Worm (Caenorhabditis elegans) whole organism, L4 larva: Measurements from ENCODE around the gene ifbp-1.

Source experiments
- F26F4.8 ChIP-seq: fragments of 200-800 bp; sonication (Bioruptor generic); conservative IDR thresholded peaks from 2 replicates; pipeline ENCODE4 v1.3.6; 2022; ENCODE audit warnings: missing genetic modification characterization, missing compliant biosample characterization
- F37D6.2 ChIP-seq: sonication (generic microtip); optimal IDR thresholded peaks from 2 replicates; lab custom pipeline; 2016; ENCODE audit warnings: mild to moderate bottlenecking, missing genetic modification characterization, missing compliant biosample characterization
- F44E2.7 ChIP-seq: fragments of 200-800 bp; sonication (Bioruptor generic); IDR thresholded peaks from 2 replicates; pipeline ENCODE4 v2.1.2; 2022; ENCODE audit warnings: missing genetic modification characterization, missing compliant biosample characterization
- F49E8.2 ChIP-seq: sonication (generic microtip); optimal IDR thresholded peaks from 2 replicates; lab custom pipeline; 2016; ENCODE audit warnings: missing compliant biosample characterization, mild to moderate bottlenecking, missing genetic modification characterization, borderline replicate concordance
- R02D3.7 ChIP-seq: fragments of 150-350 bp; sonication (generic microtip); optimal IDR thresholded peaks from 3 replicates; lab custom pipeline; 2014; ENCODE audit warnings: missing biosample characterization, missing genetic modification characterization
- T26A8.4 ChIP-seq: fragments of 200-800 bp; sonication (Bioruptor generic); IDR thresholded peaks from 2 replicates; pipeline ENCODE4 v1.3.6; 2022; ENCODE audit warnings: missing genetic modification characterization, missing compliant biosample characterization
- Y5F2A.4 ChIP-seq: fragments of 200-800 bp; sonication (Bioruptor generic); optimal IDR thresholded peaks from 2 replicates; lab custom pipeline; 2018; ENCODE audit warnings: mild to moderate bottlenecking, missing genetic modification characterization, missing compliant biosample characterization
- Y75B8A.6 ChIP-seq: fragments of 200-800 bp; sonication (Bioruptor generic); IDR thresholded peaks from 2 replicates; pipeline ENCODE4 v1.3.6; 2022; ENCODE audit warnings: missing genetic modification reagents, missing genetic modification characterization, missing compliant biosample characterization
- ZK546.5 ChIP-seq, 2 experiments: sonication (generic microtip); optimal IDR thresholded peaks; 2 replicates each; lab custom pipeline; 2017; ENCODE audit warnings: missing biosample characterization in 2 of 2, missing genetic modification characterization in 2 of 2
- aha-1 ChIP-seq: fragments of 150-350 bp; peaks from one replicate; lab custom pipeline; 2014; ENCODE audit warnings: missing biosample characterization, missing genetic modification characterization
- aly-2 ChIP-seq: sonication (generic microtip); optimal IDR thresholded peaks from 2 replicates; lab custom pipeline; 2018; ENCODE audit warnings: missing biosample characterization, missing genetic modification characterization
- ama-1 ChIP-seq: fragments of 150-350 bp; optimal IDR thresholded peaks from 2 replicates; lab custom pipeline; 2014; ENCODE audit warnings: inconsistent platforms, mixed read lengths
- attf-4 ChIP-seq: sonication (generic microtip); optimal IDR thresholded peaks from 3 replicates; lab custom pipeline; 2017; ENCODE audit warnings: missing biosample characterization, missing genetic modification characterization
- ceh-28 ChIP-seq: fragments of 150-350 bp; optimal IDR thresholded peaks from 2 replicates; lab custom pipeline; 2014; ENCODE audit warnings: missing biosample characterization, missing genetic modification reagents, missing genetic modification characterization
- ceh-32 ChIP-seq: sonication (generic microtip); optimal IDR thresholded peaks from 2 replicates; lab custom pipeline; 2016; ENCODE audit warnings: mild to moderate bottlenecking, missing genetic modification characterization, missing compliant biosample characterization; ENCODE audit not compliant: poor library complexity
- ceh-82 ChIP-seq: sonication (generic microtip); optimal IDR thresholded peaks from 2 replicates; lab custom pipeline; 2017; ENCODE audit warnings: missing biosample characterization, missing genetic modification characterization
- ces-1 ChIP-seq: fragments of 150-350 bp; sonication (generic microtip); optimal IDR thresholded peaks from 4 replicates; lab custom pipeline; 2014; ENCODE audit warnings: missing biosample characterization, missing genetic modification reagents, missing genetic modification characterization
- daf-12 ChIP-seq: fragments of 150-350 bp; optimal IDR thresholded peaks from 2 replicates; lab custom pipeline; 2014; ENCODE audit warnings: missing biosample characterization, missing genetic modification reagents, missing genetic modification characterization
- daf-19 ChIP-seq: fragments of 200-800 bp; sonication (Bioruptor generic); conservative IDR thresholded peaks from 2 replicates; pipeline ENCODE4 v1.3.6; 2022; ENCODE audit warnings: missing genetic modification characterization, missing compliant biosample characterization
- dmd-6 ChIP-seq: fragments of 200-800 bp; sonication (Bioruptor generic); IDR thresholded peaks from 2 replicates; pipeline ENCODE4 v1.3.6; 2022; ENCODE audit warnings: missing genetic modification reagents, missing genetic modification characterization, missing compliant biosample characterization
- dpl-1 ChIP-seq: fragments of 150-350 bp; optimal IDR thresholded peaks from 2 replicates; lab custom pipeline; 2014; ENCODE audit warnings: missing biosample characterization, missing genetic modification reagents, missing genetic modification characterization
- dve-1 ChIP-seq: sonication (generic microtip); optimal IDR thresholded peaks from 2 replicates; lab custom pipeline; 2017; ENCODE audit warnings: antibody characterized with exemption, mild to moderate bottlenecking, missing genetic modification characterization, missing compliant biosample characterization; ENCODE audit not compliant: insufficient read depth
- egl-43 ChIP-seq: fragments of 200-800 bp; sonication (Bioruptor generic); IDR thresholded peaks from 2 replicates; pipeline ENCODE4 v1.3.6; 2022; ENCODE audit warnings: missing genetic modification reagents, missing genetic modification characterization, missing compliant biosample characterization
- fkh-10 ChIP-seq: fragments of 150-350 bp; optimal IDR thresholded peaks from 2 replicates; lab custom pipeline; 2014; ENCODE audit warnings: missing biosample characterization, missing genetic modification reagents, missing genetic modification characterization
- fos-1 ChIP-seq: fragments of 150-350 bp; optimal IDR thresholded peaks from 2 replicates; lab custom pipeline; 2014; ENCODE audit warnings: missing biosample characterization, missing genetic modification characterization
- hlh-11 ChIP-seq: fragments of 200-800 bp; sonication (Bioruptor generic); optimal IDR thresholded peaks from 2 replicates; lab custom pipeline; 2018; ENCODE audit warnings: mild to moderate bottlenecking, missing genetic modification characterization, missing compliant biosample characterization
- hlh-30 ChIP-seq: sonication (generic microtip); optimal IDR thresholded peaks from 2 replicates; lab custom pipeline; 2017; ENCODE audit warnings: antibody characterized with exemption, mild to moderate bottlenecking, missing genetic modification characterization, missing compliant biosample characterization; ENCODE audit not compliant: insufficient read depth
- hmg-1.1 ChIP-seq: fragments of 200-800 bp; sonication (Bioruptor generic); IDR thresholded peaks from 2 replicates; pipeline ENCODE4 v1.3.6; 2022; ENCODE audit warnings: missing genetic modification reagents, missing genetic modification characterization, missing compliant biosample characterization
- jun-1 ChIP-seq: fragments of 150-350 bp; optimal IDR thresholded peaks from 2 replicates; lab custom pipeline; 2014; ENCODE audit warnings: missing biosample characterization, missing genetic modification reagents, missing genetic modification characterization
- lin-13 ChIP-seq: fragments of 150-350 bp; optimal IDR thresholded peaks from 2 replicates; lab custom pipeline; 2014; ENCODE audit warnings: missing biosample characterization, missing genetic modification reagents, missing genetic modification characterization
- lin-15B ChIP-seq: fragments of 150-350 bp; sonication (generic microtip); optimal IDR thresholded peaks from 3 replicates; lab custom pipeline; 2014; ENCODE audit warnings: missing biosample characterization, missing genetic modification characterization
- lin-29 ChIP-seq: fragments of 200-800 bp; sonication (Bioruptor generic); IDR thresholded peaks from 2 replicates; pipeline ENCODE4 v1.3.6; 2022; ENCODE audit warnings: missing genetic modification reagents, missing genetic modification characterization, missing compliant biosample characterization
- lin-38 ChIP-seq: fragments of 200-800 bp; sonication (Bioruptor generic); IDR thresholded peaks from 2 replicates; pipeline ENCODE4 v1.3.6; 2022; ENCODE audit warnings: missing genetic modification reagents, missing genetic modification characterization, missing compliant biosample characterization
- lir-3 ChIP-seq: sonication (generic microtip); optimal IDR thresholded peaks from 2 replicates; lab custom pipeline; 2016; ENCODE audit warnings: mild to moderate bottlenecking, missing genetic modification characterization, missing compliant biosample characterization
- madf-9 ChIP-seq: fragments of 200-800 bp; sonication (Bioruptor generic); conservative IDR thresholded peaks from 2 replicates; pipeline ENCODE4 v1.3.6; 2022; ENCODE audit warnings: missing genetic modification reagents, missing genetic modification characterization, missing compliant biosample characterization
- mep-1 ChIP-seq: fragments of 150-350 bp; sonication (generic microtip); optimal IDR thresholded peaks from 3 replicates; lab custom pipeline; 2014; ENCODE audit warnings: missing biosample characterization, missing genetic modification characterization
- mxl-3 ChIP-seq: fragments of 200-800 bp; sonication (Bioruptor generic); optimal IDR thresholded peaks from 2 replicates; lab custom pipeline; 2018; ENCODE audit warnings: mild to moderate bottlenecking, missing genetic modification characterization, missing compliant biosample characterization
- nhr-102 ChIP-seq: sonication (generic microtip); optimal IDR thresholded peaks from 2 replicates; lab custom pipeline; 2016; ENCODE audit warnings: mild to moderate bottlenecking, missing genetic modification characterization, moderate library complexity, missing compliant biosample characterization
- nhr-111 ChIP-seq: fragments of 200-800 bp; sonication (Bioruptor generic); optimal IDR thresholded peaks from 2 replicates; lab custom pipeline; 2018; ENCODE audit warnings: mild to moderate bottlenecking, missing genetic modification characterization, missing compliant biosample characterization
- nhr-237 ChIP-seq: sonication (generic microtip); optimal IDR thresholded peaks from 2 replicates; lab custom pipeline; 2017; ENCODE audit warnings: missing biosample characterization, missing genetic modification characterization
- nhr-28 ChIP-seq: fragments of 150-350 bp; optimal IDR thresholded peaks from 2 replicates; lab custom pipeline; 2014; ENCODE audit warnings: missing biosample characterization, missing genetic modification characterization
- nhr-41 ChIP-seq: fragments of 200-800 bp; sonication (Bioruptor generic); IDR thresholded peaks from 2 replicates; pipeline ENCODE4 v1.3.6; 2022; ENCODE audit warnings: missing genetic modification reagents, missing genetic modification characterization, missing compliant biosample characterization
- nhr-42 ChIP-seq: fragments of 200-800 bp; sonication (Bioruptor generic); IDR thresholded peaks from 2 replicates; pipeline ENCODE4 v1.3.6; 2022; ENCODE audit warnings: missing genetic modification characterization, missing compliant biosample characterization
- nhr-48 ChIP-seq: sonication (generic microtip); optimal IDR thresholded peaks from 2 replicates; lab custom pipeline; 2016; ENCODE audit warnings: mild to moderate bottlenecking, missing genetic modification characterization, missing compliant biosample characterization
- nhr-6 ChIP-seq: fragments of 150-350 bp; optimal IDR thresholded peaks from 2 replicates; lab custom pipeline; 2014; ENCODE audit warnings: missing biosample characterization, missing genetic modification characterization
- nhr-76 ChIP-seq: fragments of 150-350 bp; optimal IDR thresholded peaks from 2 replicates; lab custom pipeline; 2014; ENCODE audit warnings: missing biosample characterization, missing genetic modification characterization
- rbr-2 ChIP-seq: sonication (generic microtip); optimal IDR thresholded peaks from 2 replicates; lab custom pipeline; 2016; ENCODE audit warnings: missing genotype, missing genetic modification characterization, missing compliant biosample characterization
- set-16 ChIP-seq: fragments of 200-800 bp; sonication (Bioruptor generic); IDR thresholded peaks from 2 replicates; pipeline ENCODE4 v1.3.6; 2022; ENCODE audit warnings: missing genetic modification reagents, missing genetic modification characterization, missing compliant biosample characterization
- skn-1 ChIP-seq: fragments of 150-350 bp; optimal IDR thresholded peaks from 2 replicates; lab custom pipeline; 2014; ENCODE audit warnings: missing biosample characterization, missing genetic modification characterization
- snpc-1.2 ChIP-seq: fragments of 200-800 bp; sonication (Bioruptor generic); IDR thresholded peaks from 2 replicates; pipeline ENCODE4 v1.3.6; 2022; ENCODE audit warnings: missing genetic modification reagents, missing genetic modification characterization, missing compliant biosample characterization
- snpc-4 ChIP-seq: fragments of 150-350 bp; optimal IDR thresholded peaks from 2 replicates; lab custom pipeline; 2014; ENCODE audit warnings: missing biosample characterization, missing genetic modification characterization
- unc-130 ChIP-seq: sonication (generic microtip); optimal IDR thresholded peaks from 2 replicates; lab custom pipeline; 2016; ENCODE audit warnings: missing genetic modification reagents, missing genetic modification characterization, missing compliant biosample characterization
- vab-7 ChIP-seq: fragments of 200-800 bp; sonication (Bioruptor generic); IDR thresholded peaks from 2 replicates; pipeline ENCODE4 v1.3.6; 2022; ENCODE audit warnings: missing genetic modification reagents, missing genetic modification characterization, missing compliant biosample characterization
- ztf-11 ChIP-seq: fragments of 150-350 bp; optimal IDR thresholded peaks from 2 replicates; lab custom pipeline; 2014; ENCODE audit warnings: missing biosample characterization, missing genetic modification characterization

Gene ifbp-1

ce11 chrV:13393333-13393803, 13.3 kb upstream of the ifbp-1 start (continued):
- TF ChIP-seq nhr-111 (GFP tag; lab: Kevin White, UChicago) (no peak), T26A8.4 (GFP tag; lab: Robert Waterston, UW) (no peak), unc-130 (no peak), daf-12 (tag; lab: Kevin White, UChicago) (no peak), ztf-11 (tag; lab: Kevin White, UChicago) (no peak), nhr-41 (GFP tag; lab: Robert Waterston, UW) (no peak), nhr-102 (no peak), F44E2.7 (GFP tag; lab: Robert Waterston, UW) (no peak), lin-15B (tag; lab: Kevin White, UChicago) (no peak), daf-19 (GFP tag; lab: Robert Waterston, UW) (no peak), F49E8.2 (no peak), mep-1 (tag; lab: Kevin White, UChicago) (peak; percentile 10), F37D6.2 (no peak), Y5F2A.4 (GFP tag; lab: Kevin White, UChicago) (no peak), mxl-3 (GFP tag; lab: Kevin White, UChicago) (peak; percentile 57), hlh-30 (tag; lab: Kevin White, UChicago) (no peak), rbr-2 (tag; lab: Kevin White, UChicago) (peak; percentile 18), nhr-76 (no peak), ZK546.5 (tag; optimal IDR thresholded peaks at IDR 0.05; lab: Kevin White, UChicago) (no peak), ceh-32 (tag; lab: Kevin White, UChicago) (no peak), nhr-42 (GFP tag; lab: Robert Waterston, UW) (no peak), set-16 (GFP tag; lab: Robert Waterston, UW) (peak; percentile 73), jun-1 (tag; lab: Kevin White, UChicago) (no peak), nhr-237 (tag; lab: Kevin White, UChicago) (no peak), dve-1 (tag; lab: Kevin White, UChicago) (no peak), Y75B8A.6 (GFP tag; lab: Robert Waterston, UW) (no peak), snpc-1.2 (GFP tag; lab: Robert Waterston, UW) (no peak), nhr-48 (tag; lab: Kevin White, UChicago) (no peak), lir-3 (tag; lab: Kevin White, UChicago) (no peak), lin-13 (GFP tag; lab: Kevin White, UChicago) (no peak), hmg-1.1 (GFP tag; lab: Robert Waterston, UW) (no peak), fkh-10 (GFP tag; lab: Kevin White, UChicago) (no peak), egl-43 (GFP tag; lab: Robert Waterston, UW) (0 out of 2 replicates have a peak, but pooled peaks have one; percentile 15), fos-1 (tag; lab: Kevin White, UChicago) (no peak), dpl-1 (GFP tag; lab: Kevin White, UChicago) (no peak), madf-9 (GFP tag; lab: Robert Waterston, UW) (no peak), ceh-82 (tag; lab: Kevin White, UChicago) (no peak), ama-1 (lab: Kevin White, UChicago) (no peak), ces-1 (GFP tag; lab: Kevin White, UChicago) (no peak), aha-1 (no peak), lin-29 (no peak), nhr-6 (no peak), F26F4.8 (GFP tag; lab: Robert Waterston, UW) (no peak), dmd-6 (GFP tag; lab: Robert Waterston, UW) (no peak), lin-38 (GFP tag; lab: Robert Waterston, UW) (no peak), ceh-28 (tag; lab: Kevin White, UChicago) (no peak), aly-2 (tag; lab: Kevin White, UChicago) (no peak), vab-7 (GFP tag; lab: Robert Waterston, UW) (no peak), R02D3.7 (tag; lab: Kevin White, UChicago) (no peak), skn-1 (no peak), attf-4 (tag; lab: Kevin White, UChicago) (no peak), snpc-4 (no peak), nhr-28 (tag; lab: Kevin White, UChicago) (peak; percentile 87), hlh-11 (tag; lab: Kevin White, UChicago) (peak; percentile 73)
